Fruit fly (Drosophila melanogaster) whole organism, embryonic: ENCODE measurements around the gene kirre.

Experiments used
- CG11247 ChIP-seq: fragments of 200-800 bp; sonication (Bioruptor generic); IDR thresholded peaks from 2 replicates; pipeline ENCODE4 v1.3.6; 2022; ENCODE audit warnings: missing biosample characterization, missing genetic modification characterization
- CG12391 ChIP-seq: fragments of 200-800 bp; sonication (Bioruptor generic); optimal IDR thresholded peaks from 3 replicates; lab custom pipeline; 2018; ENCODE audit warnings: missing biosample characterization, mild to moderate bottlenecking, missing genetic modification characterization, moderate library complexity
- CG12942 ChIP-seq: fragments of 200-800 bp; sonication (Bioruptor generic); optimal IDR thresholded peaks from 3 replicates; lab custom pipeline; 2016; ENCODE audit warnings: missing biosample characterization, missing genetic modification characterization
- CG13123 ChIP-seq: fragments of 200-800 bp; sonication (Bioruptor generic); optimal IDR thresholded peaks from 2 replicates; lab custom pipeline; 2016; ENCODE audit warnings: missing biosample characterization, missing genetic modification characterization
- CG13894 ChIP-seq: fragments of 200-800 bp; sonication (Bioruptor generic); optimal IDR thresholded peaks from 3 replicates; lab custom pipeline; 2018; ENCODE audit warnings: missing biosample characterization, mild to moderate bottlenecking, missing genetic modification characterization, moderate library complexity
- CG14441 ChIP-seq: fragments of 200-800 bp; sonication (Bioruptor generic); IDR thresholded peaks from 2 replicates; pipeline ENCODE4 v1.3.6; 2022; ENCODE audit warnings: missing biosample characterization, missing genetic modification characterization
- CG15601 ChIP-seq: fragments of 200-800 bp; sonication (Bioruptor generic); optimal IDR thresholded peaks from 3 replicates; lab custom pipeline; 2019; ENCODE audit warnings: missing biosample characterization, mild to moderate bottlenecking, missing genetic modification characterization, moderate library complexity
- CG17568 ChIP-seq: fragments of 200-800 bp; sonication (Bioruptor generic); optimal IDR thresholded peaks from 2 replicates; lab custom pipeline; 2018; ENCODE audit warnings: missing biosample characterization, mild to moderate bottlenecking, missing genetic modification characterization, moderate library complexity
- CG1832 ChIP-seq: fragments of 200-800 bp; sonication (Bioruptor generic); optimal IDR thresholded peaks from 2 replicates; lab custom pipeline; 2017; ENCODE audit warnings: missing biosample characterization, mild to moderate bottlenecking, missing genetic modification characterization, inconsistent platforms
- CG30431 ChIP-seq: fragments of 200-800 bp; sonication (Bioruptor generic); optimal IDR thresholded peaks from 2 replicates; lab custom pipeline; 2017; ENCODE audit warnings: missing biosample characterization, missing genetic modification characterization
- CG4617 ChIP-seq: fragments of 200-800 bp; sonication (Bioruptor generic); optimal IDR thresholded peaks from 3 replicates; lab custom pipeline; 2016; ENCODE audit warnings: missing biosample characterization, missing genetic modification characterization, borderline replicate concordance
- CG4854 ChIP-seq: fragments of 200-800 bp; sonication (Bioruptor generic); optimal IDR thresholded peaks from 2 replicates; lab custom pipeline; 2016; ENCODE audit warnings: missing biosample characterization, missing genetic modification characterization, inconsistent platforms
- CG5245 ChIP-seq: fragments of 200-800 bp; sonication (Bioruptor generic); optimal IDR thresholded peaks from 3 replicates; lab custom pipeline; 2016; ENCODE audit warnings: missing biosample characterization, missing genetic modification characterization
- CG6254 ChIP-seq: fragments of 200-800 bp; sonication (Bioruptor generic); optimal IDR thresholded peaks from 3 replicates; lab custom pipeline; 2017; ENCODE audit warnings: mild to moderate bottlenecking, missing biosample characterization, missing genetic modification reagents, missing genetic modification characterization
- CG7745 ChIP-seq: fragments of 200-800 bp; sonication (Bioruptor generic); optimal IDR thresholded peaks from 2 replicates; lab custom pipeline; 2018; ENCODE audit warnings: missing biosample characterization, mild to moderate bottlenecking, missing genetic modification characterization, moderate library complexity
- CG8089 ChIP-seq: fragments of 200-800 bp; sonication (Bioruptor generic); optimal IDR thresholded peaks from 3 replicates; lab custom pipeline; 2016; ENCODE audit warnings: missing biosample characterization, missing genetic modification characterization
- CG8388 ChIP-seq: fragments of 200-800 bp; sonication (Bioruptor generic); optimal IDR thresholded peaks from 2 replicates; lab custom pipeline; 2019; ENCODE audit warnings: missing biosample characterization, mild to moderate bottlenecking, missing genetic modification characterization, moderate library complexity
- CG8944 ChIP-seq: fragments of 200-800 bp; sonication (Bioruptor generic); optimal IDR thresholded peaks from 3 replicates; lab custom pipeline; 2016; ENCODE audit warnings: missing biosample characterization, missing genetic modification characterization
- CkIIα-i1 ChIP-seq: fragments of 200-800 bp; sonication (Bioruptor generic); IDR thresholded peaks from 2 replicates; pipeline ENCODE4 v1.3.6; 2022; ENCODE audit warnings: missing biosample characterization, missing genetic modification characterization
- CoRest ChIP-seq: fragments of 200-800 bp; sonication (Bioruptor generic); optimal IDR thresholded peaks from 3 replicates; lab custom pipeline; 2018; ENCODE audit warnings: missing biosample characterization, mild to moderate bottlenecking, missing genetic modification characterization, moderate library complexity
- Dip2 ChIP-seq: fragments of 200-800 bp; sonication (Bioruptor generic); IDR thresholded peaks from 2 replicates; pipeline ENCODE4 v1.3.6; 2022; ENCODE audit warnings: missing biosample characterization, missing genetic modification characterization
- Dip3 ChIP-seq: fragments of 200-800 bp; sonication (Bioruptor generic); optimal IDR thresholded peaks from 3 replicates; lab custom pipeline; 2016; ENCODE audit warnings: missing biosample characterization, missing genetic modification characterization
- Dp ChIP-seq: fragments of 200-800 bp; sonication (Bioruptor generic); optimal IDR thresholded peaks from 2 replicates; lab custom pipeline; 2018; ENCODE audit warnings: missing biosample characterization, mild to moderate bottlenecking, missing genetic modification characterization, moderate library complexity
- E2f1 ChIP-seq: fragments of 200-800 bp; sonication (Bioruptor generic); IDR thresholded peaks from 2 replicates; pipeline ENCODE4 v1.3.6; 2022; ENCODE audit warnings: missing biosample characterization, missing genetic modification characterization
- Elba2 ChIP-seq: fragments of 200-800 bp; sonication (Bioruptor generic); optimal IDR thresholded peaks from 3 replicates; lab custom pipeline; 2016; ENCODE audit warnings: missing biosample characterization, missing genetic modification characterization
- H15 ChIP-seq: fragments of 200-800 bp; sonication (Bioruptor generic); IDR thresholded peaks from 3 replicates; pipeline ENCODE4 v1.3.6; 2022; ENCODE audit warnings: missing biosample characterization, missing genetic modification characterization
- HLH4C ChIP-seq: fragments of 200-800 bp; sonication (Bioruptor generic); IDR thresholded peaks from 3 replicates; pipeline ENCODE4 v1.3.6; 2022; ENCODE audit warnings: missing biosample characterization, missing genetic modification characterization; ENCODE audit not compliant: partially characterized antibody
- Meics ChIP-seq: fragments of 200-800 bp; sonication (Bioruptor generic); optimal IDR thresholded peaks from 2 replicates; lab custom pipeline; 2017; ENCODE audit warnings: missing biosample characterization, mild to moderate bottlenecking, missing genetic modification characterization
- Nf-YA ChIP-seq: fragments of 200-800 bp; sonication (Bioruptor generic); IDR thresholded peaks from 2 replicates; pipeline ENCODE4 v1.3.6; 2022; ENCODE audit warnings: missing biosample characterization, missing genetic modification characterization
- Oaz ChIP-seq: fragments of 200-800 bp; sonication (Bioruptor generic); IDR thresholded peaks from 2 replicates; pipeline ENCODE4 v1.3.6; 2022; ENCODE audit warnings: missing biosample characterization, missing genetic modification characterization
- Sin3A ChIP-seq: fragments of >200 bp; optimal IDR thresholded peaks from 2 replicates; lab custom pipeline; 2018
- Six4 ChIP-seq: fragments of 200-800 bp; sonication (Bioruptor generic); optimal IDR thresholded peaks from 2 replicates; lab custom pipeline; 2016; ENCODE audit warnings: missing biosample characterization, missing genetic modification characterization
- Taf1 ChIP-seq: fragments of 200-800 bp; sonication (Bioruptor generic); IDR thresholded peaks from 2 replicates; pipeline ENCODE4 v1.3.6; 2022; ENCODE audit warnings: missing biosample characterization, missing genetic modification characterization
- Usf ChIP-seq: fragments of 200-800 bp; sonication (Bioruptor generic); optimal IDR thresholded peaks from 2 replicates; lab custom pipeline; 2017; ENCODE audit warnings: missing genotype, missing biosample characterization, missing genetic modification characterization
- YL-1 ChIP-seq: fragments of 200-800 bp; sonication (Bioruptor generic); optimal IDR thresholded peaks from 3 replicates; lab custom pipeline; 2017; ENCODE audit warnings: missing biosample characterization, mild to moderate bottlenecking, missing genetic modification characterization
- dysf ChIP-seq: fragments of 200-800 bp; sonication (Bioruptor generic); IDR thresholded peaks from 3 replicates; pipeline ENCODE4 v1.3.6; 2022; ENCODE audit warnings: missing biosample characterization, missing genetic modification characterization
- exex ChIP-seq: fragments of 200-800 bp; sonication (Bioruptor generic); optimal IDR thresholded peaks from 4 replicates; lab custom pipeline; 2018; ENCODE audit warnings: missing biosample characterization, mild to moderate bottlenecking, missing genetic modification characterization, moderate library complexity
- fd102C ChIP-seq: fragments of 200-800 bp; sonication (Bioruptor generic); optimal IDR thresholded peaks from 2 replicates; lab custom pipeline; 2018; ENCODE audit warnings: missing biosample characterization, mild to moderate bottlenecking, missing genetic modification characterization, moderate library complexity
- fd64A ChIP-seq: fragments of 200-800 bp; sonication (Bioruptor generic); optimal IDR thresholded peaks from 3 replicates; lab custom pipeline; 2018; ENCODE audit warnings: missing biosample characterization, mild to moderate bottlenecking, missing genetic modification characterization
- grn ChIP-seq: fragments of 200-800 bp; sonication (Bioruptor generic); optimal IDR thresholded peaks from 3 replicates; lab custom pipeline; 2017; ENCODE audit warnings: missing biosample characterization, missing genetic modification characterization
- gsb ChIP-seq: fragments of 200-800 bp; sonication (Bioruptor generic); IDR thresholded peaks from 2 replicates; pipeline ENCODE4 v1.3.6; 2022; ENCODE audit warnings: missing biosample characterization, missing genetic modification characterization
- h ChIP-seq: fragments of >200 bp; optimal IDR thresholded peaks from 2 replicates; lab custom pipeline; 2017
- knrl ChIP-seq: fragments of 200-800 bp; sonication (Bioruptor generic); IDR thresholded peaks from 3 replicates; pipeline ENCODE4 v1.3.6; 2022; ENCODE audit warnings: missing biosample characterization, missing genetic modification characterization; ENCODE audit not compliant: partially characterized antibody
- lov ChIP-seq, 2 experiments: fragments of 200-800 bp in 1 of 2; fragments of >200 bp in 1 of 2; sonication (Bioruptor generic) in 1 of 2; IDR thresholded peaks in 1 of 2; optimal IDR thresholded peaks in 1 of 2; 2 replicates in 1 of 2; 3 replicates in 1 of 2; pipeline versions ENCODE4 v1.3.6 to Lab custom; 2017 to 2022; ENCODE audit warnings: missing biosample characterization in 1 of 2, missing genetic modification characterization in 1 of 2
- pum ChIP-seq: fragments of 200-800 bp; sonication (Bioruptor generic); optimal IDR thresholded peaks from 2 replicates; lab custom pipeline; 2016; ENCODE audit warnings: missing biosample characterization, missing genetic modification characterization
- sc ChIP-seq, 3 experiments: fragments of >200 bp in 2 of 3; fragments of 200-800 bp in 1 of 3; sonication (Bioruptor generic) in 1 of 3; optimal IDR thresholded peaks; 2 replicates in 2 of 3; 3 replicates in 1 of 3; lab custom pipeline; 2017; ENCODE audit warnings: mild to moderate bottlenecking in 1 of 3, missing biosample characterization in 1 of 3, missing genetic modification characterization in 1 of 3, missing genetic modification reagents in 1 of 3
- seq ChIP-seq: fragments of 200-800 bp; sonication (Bioruptor generic); IDR thresholded peaks from 2 replicates; pipeline ENCODE4 v1.3.6; 2022; ENCODE audit warnings: missing biosample characterization, missing genetic modification characterization
- tgo ChIP-seq: fragments of 200-800 bp; sonication (Bioruptor generic); IDR thresholded peaks from 3 replicates; pipeline ENCODE4 v1.3.6; 2022; ENCODE audit warnings: missing biosample characterization, missing genetic modification characterization
- tin ChIP-seq: fragments of 200-800 bp; sonication (Bioruptor generic); optimal IDR thresholded peaks from 3 replicates; lab custom pipeline; 2016; ENCODE audit warnings: missing biosample characterization, missing genetic modification characterization
- trh ChIP-seq: fragments of 200-800 bp; sonication (Bioruptor generic); optimal IDR thresholded peaks from 2 replicates; lab custom pipeline; 2016; ENCODE audit warnings: missing biosample characterization, missing genetic modification characterization
- ttk ChIP-seq: fragments of 200-800 bp; sonication (Bioruptor generic); IDR thresholded peaks from 2 replicates; pipeline ENCODE4 v2.1.2; 2022; ENCODE audit warnings: missing biosample characterization, missing genetic modification characterization
- zf30C ChIP-seq: fragments of 200-800 bp; sonication (Bioruptor generic); optimal IDR thresholded peaks from 3 replicates; lab custom pipeline; 2018; ENCODE audit warnings: missing biosample characterization, mild to moderate bottlenecking, missing genetic modification characterization

kirre gene

DNA sequence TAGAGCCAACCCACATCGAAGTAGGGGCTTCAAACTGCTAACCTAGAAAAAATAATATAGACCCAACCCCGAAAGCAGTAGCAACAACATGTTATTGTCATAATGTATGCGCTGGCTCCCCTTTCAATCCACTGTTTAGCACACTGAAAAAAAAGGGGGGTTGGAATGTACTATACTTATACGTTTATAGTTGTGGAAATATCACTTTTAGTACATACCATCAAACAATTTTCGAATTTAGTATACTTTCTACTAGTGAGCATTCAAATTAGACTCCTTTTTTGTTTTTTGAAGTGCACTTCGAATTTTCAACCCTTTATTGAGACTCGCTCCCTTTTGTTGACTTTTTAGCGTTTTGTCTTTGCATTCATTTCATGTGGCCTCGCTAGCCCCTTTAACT lies 296.3 kb downstream of the kirre start (continued):
- TF ChIP-seq CG30431 (GFP tag; lab: Kevin White, UChicago) (no peak), trh (no peak), CG7745 (no peak), CG11247 (no peak), Meics (GFP tag; lab: Kevin White, UChicago) (peak; percentile 22), lov (optimal IDR thresholded peaks at IDR 0.05; lab: Kevin White, UChicago) (no peak), lov (GFP tag; IDR thresholded peaks at IDR 0.05; lab: Robert Waterston, UW) (no peak), CG8089 (GFP tag; lab: Kevin White, UChicago) (no peak), knrl (GFP tag; lab: Robert Waterston, UW) (no peak), CG14441 (GFP tag; lab: Robert Waterston, UW) (no peak; the same call in 1 of the 2 replicates), Taf1 (GFP tag; lab: Robert Waterston, UW) (no peak), fd64A (GFP tag; lab: Kevin White, UChicago) (no peak), seq (0 out of 2 replicates have a peak, but pooled peaks have one; percentile 29), Usf (GFP tag; lab: Kevin White, UChicago) (no peak), CG13894 (no peak), gsb (GFP tag; lab: Robert Waterston, UW) (no peak), Six4 (no peak), CG12391 (tag; lab: Kevin White, UChicago) (peak; percentile 18), Nf-YA (no peak), HLH4C (GFP tag; lab: Robert Waterston, UW) (no peak), Dip2 (GFP tag; lab: Robert Waterston, UW) (no peak), CkIIα-i1 (GFP tag; lab: Robert Waterston, UW) (no peak), CG5245 (GFP tag; lab: Kevin White, UChicago) (no peak), CG1832 (GFP tag; lab: Kevin White, UChicago) (no peak), h (no peak)

- TF ChIP-seq CG6254 (GFP tag; lab: Kevin White, UChicago) = peak; percentile 46
- no peak for TF ChIP-seq CG17568 (GFP tag; lab: Kevin White, UChicago)
- no peak for TF ChIP-seq seq
- no peak for TF ChIP-seq Elba2
- no peak for TF ChIP-seq Oaz (GFP tag; lab: Robert Waterston, UW)
- no peak for TF ChIP-seq exex (tag; lab: Kevin White, UChicago)
- TF ChIP-seq CG15601 = peak; percentile 53
- TF ChIP-seq CG8388 (GFP tag; lab: Kevin White, UChicago) = peak; percentile 45
- TF ChIP-seq CG12942 (GFP tag; lab: Kevin White, UChicago) = no peak
- TF ChIP-seq grn (GFP tag; lab: Kevin White, UChicago) = no peak
- no peak for TF ChIP-seq CG13123 (GFP tag; lab: Kevin White, UChicago)
- no peak for TF ChIP-seq CG4854 (GFP tag; lab: Kevin White, UChicago)
- no peak for TF ChIP-seq sc (optimal IDR thresholded peaks at IDR 0.05; lab: Kevin White, UChicago)
- TF ChIP-seq sc (GFP tag; optimal IDR thresholded peaks at IDR 0.05; lab: Kevin White, UChicago) = peak; percentile 18
- no peak for TF ChIP-seq CG4617 (GFP tag; lab: Kevin White, UChicago)
- no peak for TF ChIP-seq zf30C (GFP tag; lab: Kevin White, UChicago)
- no peak for TF ChIP-seq Sin3A
- TF ChIP-seq H15 (GFP tag; lab: Robert Waterston, UW) = no peak
- TF ChIP-seq Dp (GFP tag; lab: Kevin White, UChicago) = no peak
- TF ChIP-seq tin = peak; percentile 51
- no peak for TF ChIP-seq CG8944 (GFP tag; lab: Kevin White, UChicago)
- TF ChIP-seq Dip3 (GFP tag; lab: Kevin White, UChicago) = no peak
- no peak for TF ChIP-seq gsb (GFP tag; lab: Robert Waterston, UW)
- TF ChIP-seq ttk (GFP tag; lab: Robert Waterston, UW) = peak; percentile 45
- TF ChIP-seq CoRest (tag; lab: Kevin White, UChicago) = peak; percentile 51
- TF ChIP-seq tgo = no peak; the same call in 2 of the 3 replicates
- TF ChIP-seq pum = peak; percentile 17
- no peak for TF ChIP-seq dysf (GFP tag; lab: Robert Waterston, UW)
- TF ChIP-seq fd102C (GFP tag; lab: Kevin White, UChicago) = no peak
- no peak for TF ChIP-seq YL-1 (GFP tag; lab: Kevin White, UChicago)
- TF ChIP-seq E2f1 (GFP tag; lab: Robert Waterston, UW) = 0 out of 2 replicates have a peak, but pooled peaks have one; percentile 25
Measured at dm6 chrX:3039743-3040142, 299.6 kb downstream of the kirre start.
